Worm (Caenorhabditis elegans) whole organism, young adult: ENCODE measurements around the gene fbxa-27.

Source experiments
- F22D6.2 ChIP-seq: sonication (generic microtip); optimal IDR thresholded peaks from 2 replicates; lab custom pipeline; 2016; ENCODE audit warnings: mild to moderate bottlenecking, missing genetic modification characterization, missing compliant biosample characterization
- F23B12.7 ChIP-seq: sonication (generic microtip); optimal IDR thresholded peaks from 2 replicates; lab custom pipeline; 2017; ENCODE audit warnings: missing genetic modification characterization, mild to moderate bottlenecking, missing compliant biosample characterization, antibody characterized with exemption, moderate library complexity; ENCODE audit not compliant: insufficient read depth
- aptf-2 ChIP-seq: fragments of 200-800 bp; sonication (Bioruptor generic); conservative IDR thresholded peaks from 2 replicates; pipeline ENCODE4 v1.3.6; 2022; ENCODE audit warnings: missing genetic modification reagents, missing genetic modification characterization, missing compliant biosample characterization
- ceh-91 ChIP-seq: fragments of 200-800 bp; sonication (Bioruptor generic); IDR thresholded peaks from 2 replicates; pipeline ENCODE4 v1.3.6; 2022; ENCODE audit warnings: missing genetic modification reagents, missing genetic modification characterization, missing compliant biosample characterization
- dpl-1 ChIP-seq: fragments of 150-350 bp; optimal IDR thresholded peaks from 2 replicates; lab custom pipeline; 2014; ENCODE audit warnings: missing biosample characterization, missing genetic modification reagents, missing genetic modification characterization
- mes-4 ChIP-seq: sonication (generic microtip); optimal IDR thresholded peaks from 2 replicates; lab custom pipeline; 2016; ENCODE audit warnings: missing genotype, missing genetic modification characterization, missing compliant biosample characterization
- nfya-1 ChIP-seq: sonication (generic microtip); optimal IDR thresholded peaks from 2 replicates; lab custom pipeline; 2017; ENCODE audit warnings: antibody characterized with exemption, missing compliant biosample characterization, missing genetic modification characterization, borderline replicate concordance; ENCODE audit not compliant: insufficient read depth
- repo-1 ChIP-seq: sonication (generic microtip); optimal IDR thresholded peaks from 2 replicates; lab custom pipeline; 2017; ENCODE audit warnings: mild to moderate bottlenecking, missing genetic modification characterization, missing compliant biosample characterization
- snpc-4 ChIP-seq, 5 experiments: fragments of 150-350 bp in 1 of 5; sonication (generic microtip) in 4 of 5; optimal IDR thresholded peaks; 2 replicates each; lab custom pipeline; 2014 to 2018; ENCODE audit warnings: missing genetic modification characterization in 5 of 5, missing biosample characterization in 3 of 5, antibody characterized with exemption in 2 of 5, mild to moderate bottlenecking in 2 of 5, missing compliant biosample characterization in 2 of 5, missing genotype in 2 of 5, moderate library complexity in 2 of 5, missing genetic modification reagents in 1 of 5
- unc-130 ChIP-seq: sonication (generic microtip); optimal IDR thresholded peaks from 2 replicates; lab custom pipeline; 2016; ENCODE audit warnings: missing genetic modification reagents, missing genetic modification characterization, missing compliant biosample characterization
- xnd-1 ChIP-seq: sonication (generic microtip); optimal IDR thresholded peaks from 2 replicates; lab custom pipeline; 2016; ENCODE audit warnings: missing genotype, missing genetic modification reagents, missing genetic modification characterization, missing compliant biosample characterization

DNA sequence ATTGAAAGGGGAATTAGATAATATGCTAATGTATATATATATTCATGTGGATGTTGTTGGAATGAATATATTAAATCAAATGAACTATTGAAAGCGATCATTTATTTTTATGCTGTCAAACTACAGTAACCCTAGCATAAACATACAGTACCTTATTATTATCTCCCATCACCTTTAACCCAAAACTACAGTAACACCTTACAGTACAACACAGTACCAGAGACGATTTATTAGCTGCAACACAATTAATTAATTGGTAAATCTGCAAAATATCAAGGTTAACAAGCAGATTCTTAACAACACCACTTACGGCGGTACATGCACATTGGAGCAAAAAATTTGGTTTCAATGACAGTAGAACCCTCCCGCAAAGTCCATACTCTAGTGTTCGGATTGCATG is 12.6 kb downstream of the fbxa-27 start, which contains the start of gene Y82E9BL.1:
- TF ChIP-seq F23B12.7 (tag; lab: Kevin White, UChicago) (no peak), F22D6.2 (tag; lab: Kevin White, UChicago) (no peak), snpc-4 (GFP tag; optimal IDR thresholded peaks at IDR 0.05; lab: Kevin White, UChicago) (no peak), snpc-4 (tag; optimal IDR thresholded peaks at IDR 0.05; lab: Kevin White, UChicago) (no peak), aptf-2 (GFP tag; lab: Robert Waterston, UW) (no peak), nfya-1 (no peak), xnd-1 (no peak), ceh-91 (GFP tag; lab: Robert Waterston, UW) (no peak), mes-4 (tag; lab: Kevin White, UChicago) (no peak), dpl-1 (GFP tag; lab: Kevin White, UChicago) (no peak), unc-130 (GFP tag; lab: Kevin White, UChicago) (no peak), repo-1 (no peak)
